Worm (Caenorhabditis elegans): ENCODE data around the gene add-1.
A peak's percentile ranks its signal among the peaks of the same experiment; 100 is the strongest.

Gene add-1

ce11 chrX:4808737-4809136 is 51.1 kb downstream of the add-1 start:
- TF ChIP-seq blmp-1 (tag; optimal IDR thresholded peaks at IDR 0.05; ENCODE audit: insufficient read depth) (peak; percentile 36), nhr-21 (tag; optimal IDR thresholded peaks at IDR 0.05) (peak; percentile 28), unc-55 (GFP tag; optimal IDR thresholded peaks at IDR 0.05) (no peak), nhr-23 (tag; optimal IDR thresholded peaks at IDR 0.05) (no peak)

Data from whole organism, L2 larva.